Worm (Caenorhabditis elegans) whole organism, young adult: ENCODE measurements around the gene nhr-13.

Source experiments
- F55B11.4 ChIP-seq: sonication (generic microtip); optimal IDR thresholded peaks from 2 replicates; lab custom pipeline; 2016; ENCODE audit warnings: missing compliant biosample characterization, missing genetic modification characterization, borderline replicate concordance; ENCODE audit not compliant: insufficient read depth
- K11D2.4 ChIP-seq: fragments of 200-800 bp; sonication (Bioruptor generic); IDR thresholded peaks from 2 replicates; pipeline ENCODE4 v1.3.6; 2022; ENCODE audit warnings: missing genetic modification reagents, missing genetic modification characterization, missing compliant biosample characterization
- Y67H2A.10 ChIP-seq: fragments of 200-800 bp; sonication (Bioruptor generic); conservative IDR thresholded peaks from 2 replicates; pipeline ENCODE4 v1.3.6; 2022; ENCODE audit warnings: missing genetic modification reagents, missing genetic modification characterization, missing compliant biosample characterization
- Y79H2A.3 ChIP-seq: fragments of 200-800 bp; sonication (Bioruptor generic); conservative IDR thresholded peaks from 2 replicates; pipeline ENCODE4 v1.3.6; 2022; ENCODE audit warnings: missing genetic modification reagents, missing genetic modification characterization, missing compliant biosample characterization
- dpff-1 ChIP-seq: sonication (generic microtip); optimal IDR thresholded peaks from 2 replicates; lab custom pipeline; 2017; ENCODE audit warnings: mild to moderate bottlenecking, missing genetic modification characterization, missing compliant biosample characterization
- hlh-12 ChIP-seq: sonication (generic microtip); optimal IDR thresholded peaks from 2 replicates; lab custom pipeline; 2016; ENCODE audit warnings: missing genetic modification characterization, missing compliant biosample characterization
- nhr-80 ChIP-seq: sonication (generic microtip); optimal IDR thresholded peaks from 2 replicates; lab custom pipeline; 2016; ENCODE audit warnings: missing genetic modification characterization, missing compliant biosample characterization
- nhr-90 ChIP-seq: sonication (generic microtip); optimal IDR thresholded peaks from 2 replicates; lab custom pipeline; 2016; ENCODE audit warnings: missing genotype, mild to moderate bottlenecking, missing genetic modification characterization, missing compliant biosample characterization
- unc-130 ChIP-seq: sonication (generic microtip); optimal IDR thresholded peaks from 2 replicates; lab custom pipeline; 2016; ENCODE audit warnings: missing genetic modification reagents, missing genetic modification characterization, missing compliant biosample characterization
- xnd-1 ChIP-seq: sonication (generic microtip); optimal IDR thresholded peaks from 2 replicates; lab custom pipeline; 2016; ENCODE audit warnings: missing genotype, missing genetic modification reagents, missing genetic modification characterization, missing compliant biosample characterization

DNA sequence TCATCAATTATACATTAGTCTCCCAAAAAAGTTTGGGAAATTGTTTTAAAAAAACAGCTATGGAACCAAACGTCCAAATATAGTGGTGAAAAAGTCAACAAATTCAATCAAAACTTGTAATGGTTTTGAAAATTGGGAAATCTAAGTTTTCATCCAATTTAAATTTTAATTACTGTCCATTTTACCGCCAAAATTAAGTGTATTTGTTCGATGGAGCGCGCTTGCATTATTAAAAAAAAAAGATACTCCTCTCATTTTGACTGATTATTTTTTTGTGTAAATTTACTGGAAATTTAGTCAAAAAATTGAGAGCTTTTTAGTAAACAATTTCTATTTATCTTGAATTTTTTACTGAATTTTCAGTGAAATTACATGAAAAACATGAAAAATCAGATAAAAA lies 17.8 kb upstream of the nhr-13 start:
- TF ChIP-seq nhr-90 (tag; lab: Kevin White, UChicago) (no peak), dpff-1 (no peak), K11D2.4 (GFP tag; lab: Robert Waterston, UW) (no peak), unc-130 (GFP tag; lab: Kevin White, UChicago) (no peak), Y79H2A.3 (no peak), nhr-80 (tag; lab: Kevin White, UChicago) (no peak), hlh-12 (tag; lab: Kevin White, UChicago) (no peak), Y67H2A.10 (GFP tag; lab: Robert Waterston, UW) (no peak), F55B11.4 (tag; lab: Kevin White, UChicago) (no peak), xnd-1 (tag; lab: Kevin White, UChicago) (no peak)
